Fruit fly (Drosophila melanogaster) whole organism, embryonic: Measurements from ENCODE around the gene CG13928.
A peak's percentile ranks its signal among the peaks of the same experiment; 100 is the strongest.

Source experiments
- Antp ChIP-seq: fragments of 200-800 bp; sonication (Bioruptor generic); optimal IDR thresholded peaks from 3 replicates; lab custom pipeline; 2016; ENCODE audit warnings: missing biosample characterization, missing genetic modification characterization
- CG10979 ChIP-seq: fragments of 200-800 bp; sonication (Bioruptor generic); optimal IDR thresholded peaks from 2 replicates; lab custom pipeline; 2018; ENCODE audit warnings: missing biosample characterization, mild to moderate bottlenecking, missing genetic modification characterization, moderate library complexity
- CG11398 ChIP-seq: fragments of 200-800 bp; sonication (Bioruptor generic); optimal IDR thresholded peaks from 2 replicates; lab custom pipeline; 2016; ENCODE audit warnings: missing biosample characterization, missing genetic modification characterization
- CG11695 ChIP-seq: fragments of 200-800 bp; sonication (Bioruptor generic); IDR thresholded peaks from 3 replicates; pipeline ENCODE4 v1.3.6; 2022; ENCODE audit warnings: missing biosample characterization, missing genetic modification characterization
- CG12659 ChIP-seq: fragments of 200-800 bp; sonication (Bioruptor generic); optimal IDR thresholded peaks from 3 replicates; lab custom pipeline; 2017; ENCODE audit warnings: mild to moderate bottlenecking, missing biosample characterization, missing genetic modification reagents, missing genetic modification characterization
- CG15269 ChIP-seq: fragments of 200-800 bp; sonication (Bioruptor generic); optimal IDR thresholded peaks from 2 replicates; lab custom pipeline; 2018; ENCODE audit warnings: missing biosample characterization, mild to moderate bottlenecking, missing genetic modification characterization, moderate library complexity
- CG1529 ChIP-seq: fragments of 200-800 bp; sonication (Bioruptor generic); optimal IDR thresholded peaks from 3 replicates; lab custom pipeline; 2018; ENCODE audit warnings: missing biosample characterization, missing genetic modification characterization
- CG17361 ChIP-seq: fragments of 200-800 bp; sonication (Bioruptor generic); IDR thresholded peaks from 3 replicates; pipeline ENCODE4 v1.3.6; 2022; ENCODE audit warnings: missing biosample characterization, missing genetic modification characterization
- CG17385 ChIP-seq: fragments of 200-800 bp; sonication (Bioruptor generic); optimal IDR thresholded peaks from 3 replicates; lab custom pipeline; 2018; ENCODE audit warnings: missing biosample characterization, mild to moderate bottlenecking, missing genetic modification characterization
- CG18599 ChIP-seq: fragments of 200-800 bp; sonication (Bioruptor generic); optimal IDR thresholded peaks from 3 replicates; lab custom pipeline; 2017; ENCODE audit warnings: missing biosample characterization, missing genetic modification characterization, mild to moderate bottlenecking, moderate library complexity, missing genetic modification reagents
- CG2116 ChIP-seq: fragments of 200-800 bp; sonication (Bioruptor generic); optimal IDR thresholded peaks from 3 replicates; lab custom pipeline; 2018; ENCODE audit warnings: missing biosample characterization, mild to moderate bottlenecking, missing genetic modification characterization
- CG3281 ChIP-seq: fragments of 200-800 bp; sonication (Bioruptor generic); optimal IDR thresholded peaks from 3 replicates; lab custom pipeline; 2017; ENCODE audit warnings: missing biosample characterization, mild to moderate bottlenecking, missing genetic modification characterization
- CG5245 ChIP-seq: fragments of 200-800 bp; sonication (Bioruptor generic); optimal IDR thresholded peaks from 3 replicates; lab custom pipeline; 2016; ENCODE audit warnings: missing biosample characterization, missing genetic modification characterization
- CG6683 ChIP-seq: fragments of 200-800 bp; sonication (Bioruptor generic); optimal IDR thresholded peaks from 2 replicates; lab custom pipeline; 2017; ENCODE audit warnings: missing biosample characterization, mild to moderate bottlenecking, missing genetic modification characterization, missing genetic modification reagents
- CG6689 ChIP-seq: fragments of 200-800 bp; sonication (Bioruptor generic); IDR thresholded peaks from 2 replicates; pipeline ENCODE4 v1.3.6; 2022; ENCODE audit warnings: missing biosample characterization, missing genetic modification characterization
- CG8478 ChIP-seq: fragments of >200 bp; optimal IDR thresholded peaks from 2 replicates; lab custom pipeline; 2018
- CG8944 ChIP-seq: fragments of 200-800 bp; sonication (Bioruptor generic); optimal IDR thresholded peaks from 3 replicates; lab custom pipeline; 2016; ENCODE audit warnings: missing biosample characterization, missing genetic modification characterization
- CG9932 ChIP-seq: fragments of 200-800 bp; sonication (Bioruptor generic); IDR thresholded peaks from 2 replicates; pipeline ENCODE4 v1.3.6; 2022; ENCODE audit warnings: missing biosample characterization, missing genetic modification characterization
- Dref ChIP-seq: fragments of 200-800 bp; sonication (Bioruptor generic); IDR thresholded peaks from 2 replicates; pipeline ENCODE4 v1.3.6; 2022; ENCODE audit warnings: missing biosample characterization, missing genetic modification characterization
- Drgx ChIP-seq: fragments of 200-800 bp; sonication (Bioruptor generic); IDR thresholded peaks from 2 replicates; pipeline ENCODE4 v1.3.6; 2022; ENCODE audit warnings: missing biosample characterization, missing genetic modification characterization
- HHEX ChIP-seq: fragments of 200-800 bp; sonication (Bioruptor generic); optimal IDR thresholded peaks from 3 replicates; lab custom pipeline; 2017; ENCODE audit warnings: missing biosample characterization, mild to moderate bottlenecking, missing genetic modification characterization, missing genetic modification reagents
- HLHmδ ChIP-seq: fragments of 200-800 bp; sonication (Bioruptor generic); optimal IDR thresholded peaks from 2 replicates; lab custom pipeline; 2018; ENCODE audit warnings: missing biosample characterization, mild to moderate bottlenecking, missing genetic modification characterization, moderate library complexity
- Hand ChIP-seq: fragments of 200-800 bp; sonication (Bioruptor generic); optimal IDR thresholded peaks from 2 replicates; lab custom pipeline; 2017; ENCODE audit warnings: mild to moderate bottlenecking, missing biosample characterization, missing genetic modification reagents, missing genetic modification characterization
- HmgZ ChIP-seq: fragments of 200-800 bp; sonication (Bioruptor generic); optimal IDR thresholded peaks from 2 replicates; lab custom pipeline; 2018; ENCODE audit warnings: missing biosample characterization, mild to moderate bottlenecking, missing genetic modification characterization
- Hr51 ChIP-seq, 2 experiments: fragments of 200-800 bp; sonication (Bioruptor generic); optimal IDR thresholded peaks; 2 replicates in 1 of 2; 3 replicates in 1 of 2; lab custom pipeline; 2016 to 2018; ENCODE audit warnings: missing biosample characterization in 2 of 2, missing genetic modification characterization in 2 of 2, mild to moderate bottlenecking in 1 of 2, moderate library complexity in 1 of 2
- MBD-R2 ChIP-seq: fragments of 200-800 bp; sonication (Bioruptor generic); IDR thresholded peaks from 2 replicates; pipeline ENCODE4 v1.3.6; 2022; ENCODE audit warnings: missing biosample characterization, missing genetic modification characterization
- Myb ChIP-seq: fragments of 200-800 bp; sonication (Bioruptor generic); optimal IDR thresholded peaks from 2 replicates; lab custom pipeline; 2016; ENCODE audit warnings: missing biosample characterization, missing genetic modification characterization
- Pdp1 ChIP-seq, 2 experiments: fragments of 200-800 bp; sonication (Bioruptor generic); optimal IDR thresholded peaks; 3 replicates each; lab custom pipeline; 2016; ENCODE audit warnings: missing biosample characterization in 2 of 2, missing genetic modification characterization in 2 of 2, mild to moderate bottlenecking in 1 of 2, moderate library complexity in 1 of 2
- Rfx ChIP-seq: fragments of 200-800 bp; sonication (Bioruptor generic); IDR thresholded peaks from 2 replicates; pipeline ENCODE4 v1.3.6; 2022; ENCODE audit warnings: missing biosample characterization, missing genetic modification characterization
- Xrp1 ChIP-seq: fragments of 200-800 bp; sonication (Bioruptor generic); IDR thresholded peaks from 2 replicates; pipeline ENCODE4 v1.3.6; 2022; ENCODE audit warnings: missing biosample characterization, missing genetic modification characterization
- bigmax ChIP-seq: fragments of 200-800 bp; sonication (Bioruptor generic); optimal IDR thresholded peaks from 2 replicates; lab custom pipeline; 2018; ENCODE audit warnings: missing biosample characterization, mild to moderate bottlenecking, missing genetic modification characterization
- cwo ChIP-seq: fragments of 200-800 bp; sonication (Bioruptor generic); optimal IDR thresholded peaks from 3 replicates; lab custom pipeline; 2017; ENCODE audit warnings: missing biosample characterization, missing genetic modification characterization, mild to moderate bottlenecking, moderate library complexity, missing genetic modification reagents
- dysf ChIP-seq: fragments of 200-800 bp; sonication (Bioruptor generic); IDR thresholded peaks from 3 replicates; pipeline ENCODE4 v1.3.6; 2022; ENCODE audit warnings: missing biosample characterization, missing genetic modification characterization
- fd3F ChIP-seq: fragments of 200-800 bp; sonication (Bioruptor generic); optimal IDR thresholded peaks from 2 replicates; lab custom pipeline; 2018; ENCODE audit warnings: missing biosample characterization, mild to moderate bottlenecking, missing genetic modification characterization, moderate library complexity
- kay ChIP-seq: fragments of 200-800 bp; sonication (Bioruptor generic); optimal IDR thresholded peaks from 2 replicates; lab custom pipeline; 2016; ENCODE audit warnings: missing biosample characterization, missing genetic modification characterization
- ken ChIP-seq: fragments of 200-800 bp; sonication (Bioruptor generic); IDR thresholded peaks from 3 replicates; pipeline ENCODE4 v1.3.6; 2022; ENCODE audit warnings: missing biosample characterization, missing genetic modification characterization
- nau ChIP-seq: fragments of 200-800 bp; sonication (Bioruptor generic); optimal IDR thresholded peaks from 3 replicates; lab custom pipeline; 2017; ENCODE audit warnings: missing biosample characterization, mild to moderate bottlenecking, missing genetic modification characterization, missing genetic modification reagents
- nmo ChIP-seq: fragments of 200-800 bp; sonication (Bioruptor generic); optimal IDR thresholded peaks from 2 replicates; lab custom pipeline; 2018; ENCODE audit warnings: missing biosample characterization, mild to moderate bottlenecking, missing genetic modification characterization, moderate library complexity
- onecut ChIP-seq: fragments of 200-800 bp; sonication (Bioruptor generic); IDR thresholded peaks from 2 replicates; pipeline ENCODE4 v1.3.6; 2022; ENCODE audit warnings: missing biosample characterization, missing genetic modification characterization
- prd ChIP-seq, 3 experiments: fragments of >200 bp in 2 of 3; fragments of 200-800 bp in 1 of 3; sonication (Bioruptor generic) in 1 of 3; optimal IDR thresholded peaks in 2 of 3; IDR thresholded peaks in 1 of 3; 2 replicates in 2 of 3; 3 replicates in 1 of 3; pipeline versions ENCODE4 v1.3.6 to Lab custom; 2017 to 2022; ENCODE audit warnings: missing biosample characterization in 1 of 3, missing genetic modification characterization in 1 of 3
- pros ChIP-seq: fragments of 200-800 bp; sonication (Bioruptor generic); optimal IDR thresholded peaks from 3 replicates; lab custom pipeline; 2019; ENCODE audit warnings: missing biosample characterization, mild to moderate bottlenecking, missing genetic modification characterization, moderate library complexity
- sens ChIP-seq: fragments of 200-800 bp; sonication (Bioruptor generic); peaks from one replicate; lab custom pipeline; 2016; ENCODE audit warnings: missing biosample characterization, missing genetic modification characterization
- sim ChIP-seq: fragments of 200-800 bp; sonication (Bioruptor generic); IDR thresholded peaks from 2 replicates; pipeline ENCODE4 v1.3.6; 2022; ENCODE audit warnings: missing biosample characterization, missing genetic modification characterization
- stc ChIP-seq: fragments of 200-800 bp; sonication (Bioruptor generic); IDR thresholded peaks from 2 replicates; pipeline ENCODE4 v1.3.6; 2022; ENCODE audit warnings: missing biosample characterization, missing genetic modification characterization
- sug ChIP-seq: fragments of 200-800 bp; optimal IDR thresholded peaks from 2 replicates; lab custom pipeline; 2019; ENCODE audit warnings: missing biosample characterization, mild to moderate bottlenecking, missing genetic modification characterization, moderate library complexity
- tap ChIP-seq: fragments of 200-800 bp; optimal IDR thresholded peaks from 3 replicates; lab custom pipeline; 2019; ENCODE audit warnings: missing biosample characterization, mild to moderate bottlenecking, missing genetic modification characterization, moderate library complexity

CG13928 gene

dm6 chr3L:1578391-1578948 lies 49.7 kb downstream of the CG13928 start (continued):
- TF ChIP-seq HLHmδ = no peak
- peak; percentile 17 for TF ChIP-seq tap (tag; lab: Kevin White, UChicago)
- TF ChIP-seq Antp = peak; percentile 43
- TF ChIP-seq kay (GFP tag; lab: Kevin White, UChicago) = peak; percentile 25
- peak; percentile 32; the same call in 1 of the 2 replicates for TF ChIP-seq Xrp1 (GFP tag; lab: Robert Waterston, UW)
- peak; percentile 29 for TF ChIP-seq cwo (GFP tag; lab: Kevin White, UChicago)
- TF ChIP-seq CG11695 (GFP tag; lab: Robert Waterston, UW) = 0 out of 3 replicates have a peak, but pooled peaks have one; percentile 31
- TF ChIP-seq onecut (GFP tag; lab: Robert Waterston, UW) = peak; percentile 25; the same call in 1 of the 2 replicates
- peak; percentile 9; the same call in 1 of the 2 replicates for TF ChIP-seq Drgx (GFP tag; lab: Robert Waterston, UW)
- peak; percentile 56 for TF ChIP-seq CG3281 (GFP tag; lab: Kevin White, UChicago)
- peak; percentile 44; the same call in 2 of the 3 replicates for TF ChIP-seq CG17361 (GFP tag; lab: Robert Waterston, UW)
- 0 out of 2 replicates have a peak, but pooled peaks have one; percentile 4 for TF ChIP-seq Dref (GFP tag; lab: Robert Waterston, UW)
- TF ChIP-seq CG11398 (GFP tag; lab: Kevin White, UChicago) = no peak
- 0 out of 2 replicates have a peak, but pooled peaks have one; percentile 18 for TF ChIP-seq MBD-R2 (GFP tag; lab: Robert Waterston, UW)
- TF ChIP-seq fd3F = peak; percentile 3
- peak; percentile 45; the same call in 1 of the 2 replicates for TF ChIP-seq CG6689 (GFP tag; lab: Robert Waterston, UW)
- peak; percentile 39 for TF ChIP-seq CG5245
- no peak for TF ChIP-seq CG9932 (GFP tag; lab: Robert Waterston, UW)
- TF ChIP-seq stc (GFP tag; lab: Robert Waterston, UW) = no peak
- no peak for TF ChIP-seq sug
- no peak for TF ChIP-seq Myb
- TF ChIP-seq ken (GFP tag; lab: Robert Waterston, UW) = 0 out of 3 replicates have a peak, but pooled peaks have one; percentile 38
- peak; percentile 5; the same call in 1 of the 2 replicates for TF ChIP-seq sim
- TF ChIP-seq CG10979 (tag; lab: Kevin White, UChicago) = peak; percentile 25
- TF ChIP-seq Hand (GFP tag; lab: Kevin White, UChicago) = no peak
- no peak for TF ChIP-seq bigmax
- TF ChIP-seq nau (GFP tag; lab: Kevin White, UChicago) = peak; percentile 49
- peak; percentile 50 for TF ChIP-seq CG15269
- TF ChIP-seq CG18599 (GFP tag; lab: Kevin White, UChicago) = peak; percentile 57
- TF ChIP-seq CG1529 (GFP tag; lab: Kevin White, UChicago) = peak; percentile 3
- peak; percentile 49 for TF ChIP-seq Rfx (GFP tag; lab: Robert Waterston, UW)
- no peak for TF ChIP-seq prd (optimal IDR thresholded peaks at IDR 0.05; lab: Kevin White, UChicago)
- peak; percentile 58 for TF ChIP-seq prd (GFP tag; IDR thresholded peaks at IDR 0.05; lab: Robert Waterston, UW)
- peak; percentile 20 for TF ChIP-seq CG17385
- TF ChIP-seq CG6683 (GFP tag; lab: Kevin White, UChicago) = no peak
- TF ChIP-seq sens = peak; percentile 88
- TF ChIP-seq CG8478 (lab: Kevin White, UChicago) = peak; percentile 66
- TF ChIP-seq CG2116 (GFP tag; lab: Kevin White, UChicago) = peak; percentile 19
- peak in 1 of 2 experiments; percentile 43 for TF ChIP-seq Hr51 (GFP tag; optimal IDR thresholded peaks at IDR 0.05; lab: Kevin White, UChicago)
- peak; percentile 5 for TF ChIP-seq CG8944 (GFP tag; lab: Kevin White, UChicago)
- peak; percentile 31 for TF ChIP-seq CG12659 (GFP tag; lab: Kevin White, UChicago)
- TF ChIP-seq Pdp1 (GFP tag; optimal IDR thresholded peaks at IDR 0.05; lab: Kevin White, UChicago) = peak; percentile 9 to 12
- TF ChIP-seq pros (GFP tag; lab: Kevin White, UChicago) = peak; percentile 11
- TF ChIP-seq dysf (GFP tag; lab: Robert Waterston, UW) = peak; percentile 62; the same call in 2 of the 3 replicates
- TF ChIP-seq nmo (GFP tag; lab: Kevin White, UChicago) = peak; percentile 4
- peak; percentile 69 for TF ChIP-seq HHEX (GFP tag; lab: Kevin White, UChicago)
- peak; percentile 34 for TF ChIP-seq HmgZ (tag; lab: Kevin White, UChicago)
